Worm (Caenorhabditis elegans) whole organism, midembryonic: ENCODE data around the gene pgp-3.

Source experiments
- cog-1 ChIP-seq: sonication (generic microtip); optimal IDR thresholded peaks from 2 replicates; lab custom pipeline; 2016; ENCODE audit warnings: missing genetic modification characterization, missing compliant biosample characterization
- flt-1 ChIP-seq: fragments of 200-800 bp; sonication (Bioruptor generic); IDR thresholded peaks from 2 replicates; pipeline ENCODE4 v1.3.6; 2022; ENCODE audit warnings: missing genetic modification characterization, missing compliant biosample characterization
- klf-2 ChIP-seq: fragments of 200-800 bp; sonication (Bioruptor generic); conservative IDR thresholded peaks from 2 replicates; pipeline ENCODE4 v1.3.6; 2022; ENCODE audit warnings: missing genetic modification reagents, missing genetic modification characterization, missing compliant biosample characterization
- med-1 ChIP-seq: sonication (generic microtip); optimal IDR thresholded peaks from 2 replicates; lab custom pipeline; 2017; ENCODE audit warnings: missing genetic modification characterization, mild to moderate bottlenecking, missing compliant biosample characterization, antibody characterized with exemption, missing genetic modification reagents; ENCODE audit not compliant: insufficient read depth
- ztf-23 ChIP-seq: fragments of 200-800 bp; sonication (Bioruptor generic); IDR thresholded peaks from 2 replicates; pipeline ENCODE4 v1.3.6; 2022; ENCODE audit warnings: missing genetic modification reagents, missing genetic modification characterization, missing compliant biosample characterization

DNA sequence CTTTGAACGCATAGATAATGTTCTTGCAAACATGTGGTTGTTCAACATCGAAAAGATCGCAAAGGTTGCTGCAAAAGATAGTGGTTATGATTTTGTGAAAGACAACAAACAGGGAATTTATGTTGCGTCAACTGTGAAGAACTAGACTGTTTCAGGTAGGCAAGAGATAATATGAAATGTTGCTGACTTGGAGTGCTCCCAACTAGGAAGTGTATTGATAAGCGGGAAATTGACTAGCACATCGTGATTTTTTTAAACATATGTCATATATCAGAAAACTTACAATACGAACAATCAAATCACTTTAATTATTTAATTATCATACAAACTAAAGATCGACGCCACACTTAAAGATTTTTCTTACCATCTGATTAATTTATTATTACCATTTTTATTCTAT is 28.7 kb upstream of the pgp-3 start:
- TF ChIP-seq flt-1 (GFP tag; lab: Robert Waterston, UW) (no peak), med-1 (no peak), klf-2 (GFP tag; lab: Robert Waterston, UW) (no peak), cog-1 (tag; lab: Kevin White, UChicago) (no peak), ztf-23 (no peak)
